Fruit fly (Drosophila melanogaster) whole organism, embryonic: ENCODE measurements around the gene CG5568.

Experiments used
- Aef1 ChIP-seq: fragments of 200-800 bp; sonication (Bioruptor generic); IDR thresholded peaks from 3 replicates; pipeline ENCODE4 v1.3.6; 2022; ENCODE audit warnings: missing biosample characterization, missing genetic modification characterization
- Antp ChIP-seq: fragments of 200-800 bp; sonication (Bioruptor generic); optimal IDR thresholded peaks from 3 replicates; lab custom pipeline; 2016; ENCODE audit warnings: missing biosample characterization, missing genetic modification characterization
- Blimp-1 ChIP-seq: fragments of 200-800 bp; sonication (Bioruptor generic); optimal IDR thresholded peaks from 3 replicates; lab custom pipeline; 2018; ENCODE audit warnings: missing biosample characterization, missing genetic modification characterization, mild to moderate bottlenecking, moderate library complexity, missing genetic modification reagents
- CG10209 ChIP-seq: fragments of 200-800 bp; sonication (Bioruptor generic); optimal IDR thresholded peaks from 3 replicates; lab custom pipeline; 2017; ENCODE audit warnings: missing biosample characterization, mild to moderate bottlenecking, missing genetic modification characterization, missing genetic modification reagents
- CG11456 ChIP-seq: fragments of 200-800 bp; sonication (Bioruptor generic); IDR thresholded peaks from 3 replicates; pipeline ENCODE4 v1.3.6; 2022; ENCODE audit warnings: missing biosample characterization, missing genetic modification characterization
- CG11723 ChIP-seq: fragments of 200-800 bp; sonication (Bioruptor generic); optimal IDR thresholded peaks from 2 replicates; lab custom pipeline; 2017; ENCODE audit warnings: missing biosample characterization, mild to moderate bottlenecking, missing genetic modification characterization
- CG12071 ChIP-seq: fragments of 200-800 bp; sonication (Bioruptor generic); optimal IDR thresholded peaks from 3 replicates; lab custom pipeline; 2018; ENCODE audit warnings: missing biosample characterization, mild to moderate bottlenecking, missing genetic modification characterization
- CG13296 ChIP-seq: fragments of 200-800 bp; sonication (Bioruptor generic); optimal IDR thresholded peaks from 3 replicates; lab custom pipeline; 2018; ENCODE audit warnings: missing biosample characterization, mild to moderate bottlenecking, missing genetic modification characterization
- CG13624 ChIP-seq: fragments of 200-800 bp; sonication (Bioruptor generic); optimal IDR thresholded peaks from 2 replicates; lab custom pipeline; 2016; ENCODE audit warnings: missing biosample characterization, missing genetic modification characterization
- CG14014 ChIP-seq: fragments of 200-800 bp; sonication (Bioruptor generic); IDR thresholded peaks from 2 replicates; pipeline ENCODE4 v1.3.6; 2022; ENCODE audit warnings: missing biosample characterization, missing genetic modification characterization
- CG14965 ChIP-seq: fragments of 200-800 bp; sonication (Bioruptor generic); optimal IDR thresholded peaks from 2 replicates; lab custom pipeline; 2016; ENCODE audit warnings: missing biosample characterization, missing genetic modification characterization, borderline replicate concordance
- CG18262 ChIP-seq: fragments of 200-800 bp; optimal IDR thresholded peaks from 3 replicates; lab custom pipeline; 2019; ENCODE audit warnings: missing biosample characterization, mild to moderate bottlenecking, missing genetic modification characterization, moderate library complexity
- CG18476 ChIP-seq: fragments of 200-800 bp; sonication (Bioruptor generic); optimal IDR thresholded peaks from 2 replicates; lab custom pipeline; 2016; ENCODE audit warnings: missing biosample characterization, mild to moderate bottlenecking, missing genetic modification characterization
- CG4707 ChIP-seq: fragments of 200-800 bp; sonication (Bioruptor generic); optimal IDR thresholded peaks from 2 replicates; lab custom pipeline; 2018; ENCODE audit warnings: missing biosample characterization, mild to moderate bottlenecking, missing genetic modification characterization, moderate library complexity
- CG4730 ChIP-seq: fragments of 200-800 bp; sonication (Bioruptor generic); IDR thresholded peaks from 2 replicates; pipeline ENCODE4 v1.3.6; 2022; ENCODE audit warnings: missing biosample characterization, missing genetic modification characterization
- CG4820 ChIP-seq: fragments of 200-800 bp; sonication (Bioruptor generic); optimal IDR thresholded peaks from 3 replicates; lab custom pipeline; 2016; ENCODE audit warnings: missing biosample characterization, missing genetic modification characterization
- CG8388 ChIP-seq: fragments of 200-800 bp; sonication (Bioruptor generic); optimal IDR thresholded peaks from 2 replicates; lab custom pipeline; 2019; ENCODE audit warnings: missing biosample characterization, mild to moderate bottlenecking, missing genetic modification characterization, moderate library complexity
- Dbx ChIP-seq: fragments of 200-800 bp; sonication (Bioruptor generic); IDR thresholded peaks from 3 replicates; pipeline ENCODE4 v1.3.6; 2022; ENCODE audit warnings: missing biosample characterization, missing genetic modification characterization
- HLH4C ChIP-seq: fragments of 200-800 bp; sonication (Bioruptor generic); IDR thresholded peaks from 3 replicates; pipeline ENCODE4 v1.3.6; 2022; ENCODE audit warnings: missing biosample characterization, missing genetic modification characterization; ENCODE audit not compliant: partially characterized antibody
- HmgZ ChIP-seq: fragments of 200-800 bp; sonication (Bioruptor generic); optimal IDR thresholded peaks from 2 replicates; lab custom pipeline; 2018; ENCODE audit warnings: missing biosample characterization, mild to moderate bottlenecking, missing genetic modification characterization
- Hmr ChIP-seq: fragments of 200-800 bp; sonication (Bioruptor generic); optimal IDR thresholded peaks from 3 replicates; lab custom pipeline; 2017; ENCODE audit warnings: mild to moderate bottlenecking, missing biosample characterization, missing genetic modification reagents, missing genetic modification characterization
- MBD-R2 ChIP-seq: fragments of 200-800 bp; sonication (Bioruptor generic); IDR thresholded peaks from 2 replicates; pipeline ENCODE4 v1.3.6; 2022; ENCODE audit warnings: missing biosample characterization, missing genetic modification characterization
- NFAT ChIP-seq: fragments of 200-800 bp; sonication (Bioruptor generic); IDR thresholded peaks from 2 replicates; pipeline ENCODE4 v1.3.6; 2022; ENCODE audit warnings: missing biosample characterization, missing genetic modification characterization
- Optix ChIP-seq: fragments of 200-800 bp; sonication (Bioruptor generic); IDR thresholded peaks from 3 replicates; pipeline ENCODE4 v1.3.6; 2022; ENCODE audit warnings: missing biosample characterization, missing genetic modification characterization
- Ptx1 ChIP-seq: fragments of 200-800 bp; sonication (Bioruptor generic); IDR thresholded peaks from 2 replicates; pipeline ENCODE4 v1.3.6; 2022; ENCODE audit warnings: missing biosample characterization, missing genetic modification characterization
- Rfx ChIP-seq: fragments of 200-800 bp; sonication (Bioruptor generic); IDR thresholded peaks from 2 replicates; pipeline ENCODE4 v1.3.6; 2022; ENCODE audit warnings: missing biosample characterization, missing genetic modification characterization
- Taf1 ChIP-seq: fragments of 200-800 bp; sonication (Bioruptor generic); IDR thresholded peaks from 2 replicates; pipeline ENCODE4 v1.3.6; 2022; ENCODE audit warnings: missing biosample characterization, missing genetic modification characterization
- Usf ChIP-seq: fragments of 200-800 bp; sonication (Bioruptor generic); optimal IDR thresholded peaks from 2 replicates; lab custom pipeline; 2017; ENCODE audit warnings: missing genotype, missing biosample characterization, missing genetic modification characterization
- Xbp1 ChIP-seq: fragments of 200-800 bp; sonication (Bioruptor generic); optimal IDR thresholded peaks from 3 replicates; lab custom pipeline; 2016; ENCODE audit warnings: missing biosample characterization, mild to moderate bottlenecking, missing genetic modification characterization
- ase ChIP-seq: fragments of 200-800 bp; sonication (Bioruptor generic); IDR thresholded peaks from 3 replicates; pipeline ENCODE4 v1.3.6; 2022; ENCODE audit warnings: missing biosample characterization, missing genetic modification characterization
- btn ChIP-seq: fragments of 200-800 bp; sonication (Bioruptor generic); optimal IDR thresholded peaks from 2 replicates; lab custom pipeline; 2016; ENCODE audit warnings: missing biosample characterization, missing genetic modification characterization
- cato ChIP-seq: fragments of 200-800 bp; sonication (Bioruptor generic); optimal IDR thresholded peaks from 2 replicates; lab custom pipeline; 2016; ENCODE audit warnings: missing biosample characterization, missing genetic modification characterization, borderline replicate concordance
- crp ChIP-seq, 2 experiments: fragments of 200-800 bp; sonication (Bioruptor generic); optimal IDR thresholded peaks; 2 replicates in 1 of 2; 3 replicates in 1 of 2; lab custom pipeline; 2017; ENCODE audit warnings: missing biosample characterization in 2 of 2, missing genetic modification characterization in 2 of 2, mild to moderate bottlenecking in 1 of 2, moderate library complexity in 1 of 2
- cwo ChIP-seq: fragments of 200-800 bp; sonication (Bioruptor generic); optimal IDR thresholded peaks from 3 replicates; lab custom pipeline; 2017; ENCODE audit warnings: missing biosample characterization, missing genetic modification characterization, mild to moderate bottlenecking, moderate library complexity, missing genetic modification reagents
- dimm ChIP-seq: fragments of 200-800 bp; sonication (Bioruptor generic); IDR thresholded peaks from 2 replicates; pipeline ENCODE4 v1.3.6; 2022; ENCODE audit warnings: missing biosample characterization, missing genetic modification characterization
- gce ChIP-seq: fragments of 200-800 bp; sonication (Bioruptor generic); IDR thresholded peaks from 3 replicates; pipeline ENCODE4 v1.3.6; 2022; ENCODE audit warnings: missing biosample characterization, missing genetic modification characterization
- gro ChIP-seq: fragments of 200-800 bp; sonication (Bioruptor generic); optimal IDR thresholded peaks from 2 replicates; lab custom pipeline; 2016; ENCODE audit warnings: missing biosample characterization, missing genetic modification characterization
- gsb ChIP-seq: fragments of 200-800 bp; sonication (Bioruptor generic); IDR thresholded peaks from 2 replicates; pipeline ENCODE4 v1.3.6; 2022; ENCODE audit warnings: missing biosample characterization, missing genetic modification characterization
- gsb-n ChIP-seq: fragments of 200-800 bp; sonication (Bioruptor generic); optimal IDR thresholded peaks from 3 replicates; lab custom pipeline; 2018; ENCODE audit warnings: missing biosample characterization, mild to moderate bottlenecking, missing genetic modification characterization
- ken ChIP-seq: fragments of 200-800 bp; sonication (Bioruptor generic); IDR thresholded peaks from 3 replicates; pipeline ENCODE4 v1.3.6; 2022; ENCODE audit warnings: missing biosample characterization, missing genetic modification characterization
- knrl ChIP-seq: fragments of 200-800 bp; sonication (Bioruptor generic); IDR thresholded peaks from 3 replicates; pipeline ENCODE4 v1.3.6; 2022; ENCODE audit warnings: missing biosample characterization, missing genetic modification characterization; ENCODE audit not compliant: partially characterized antibody
- lilli ChIP-seq: fragments of 200-800 bp; sonication (Bioruptor generic); optimal IDR thresholded peaks from 3 replicates; lab custom pipeline; 2016; ENCODE audit warnings: missing biosample characterization, missing genetic modification characterization
- prd ChIP-seq, 3 experiments: fragments of >200 bp in 2 of 3; fragments of 200-800 bp in 1 of 3; sonication (Bioruptor generic) in 1 of 3; optimal IDR thresholded peaks in 2 of 3; IDR thresholded peaks in 1 of 3; 2 replicates in 2 of 3; 3 replicates in 1 of 3; pipeline versions ENCODE4 v1.3.6 to Lab custom; 2017 to 2022; ENCODE audit warnings: missing biosample characterization in 1 of 3, missing genetic modification characterization in 1 of 3
- sd ChIP-seq: fragments of 200-800 bp; sonication (Bioruptor generic); optimal IDR thresholded peaks from 3 replicates; lab custom pipeline; 2018; ENCODE audit warnings: missing biosample characterization, mild to moderate bottlenecking, missing genetic modification characterization, moderate library complexity
- slp2 ChIP-seq: fragments of 200-800 bp; sonication (Bioruptor generic); optimal IDR thresholded peaks from 2 replicates; lab custom pipeline; 2016; ENCODE audit warnings: missing biosample characterization, missing genetic modification characterization
- tgo ChIP-seq: fragments of 200-800 bp; sonication (Bioruptor generic); IDR thresholded peaks from 3 replicates; pipeline ENCODE4 v1.3.6; 2022; ENCODE audit warnings: missing biosample characterization, missing genetic modification characterization
- tin ChIP-seq: fragments of 200-800 bp; sonication (Bioruptor generic); optimal IDR thresholded peaks from 3 replicates; lab custom pipeline; 2016; ENCODE audit warnings: missing biosample characterization, missing genetic modification characterization
- ttk ChIP-seq: fragments of 200-800 bp; sonication (Bioruptor generic); IDR thresholded peaks from 2 replicates; pipeline ENCODE4 v2.1.2; 2022; ENCODE audit warnings: missing biosample characterization, missing genetic modification characterization
- unpg ChIP-seq: fragments of 200-800 bp; sonication (Bioruptor generic); optimal IDR thresholded peaks from 3 replicates; lab custom pipeline; 2018; ENCODE audit warnings: missing biosample characterization, mild to moderate bottlenecking, missing genetic modification characterization, moderate library complexity

CG5568 gene

DNA sequence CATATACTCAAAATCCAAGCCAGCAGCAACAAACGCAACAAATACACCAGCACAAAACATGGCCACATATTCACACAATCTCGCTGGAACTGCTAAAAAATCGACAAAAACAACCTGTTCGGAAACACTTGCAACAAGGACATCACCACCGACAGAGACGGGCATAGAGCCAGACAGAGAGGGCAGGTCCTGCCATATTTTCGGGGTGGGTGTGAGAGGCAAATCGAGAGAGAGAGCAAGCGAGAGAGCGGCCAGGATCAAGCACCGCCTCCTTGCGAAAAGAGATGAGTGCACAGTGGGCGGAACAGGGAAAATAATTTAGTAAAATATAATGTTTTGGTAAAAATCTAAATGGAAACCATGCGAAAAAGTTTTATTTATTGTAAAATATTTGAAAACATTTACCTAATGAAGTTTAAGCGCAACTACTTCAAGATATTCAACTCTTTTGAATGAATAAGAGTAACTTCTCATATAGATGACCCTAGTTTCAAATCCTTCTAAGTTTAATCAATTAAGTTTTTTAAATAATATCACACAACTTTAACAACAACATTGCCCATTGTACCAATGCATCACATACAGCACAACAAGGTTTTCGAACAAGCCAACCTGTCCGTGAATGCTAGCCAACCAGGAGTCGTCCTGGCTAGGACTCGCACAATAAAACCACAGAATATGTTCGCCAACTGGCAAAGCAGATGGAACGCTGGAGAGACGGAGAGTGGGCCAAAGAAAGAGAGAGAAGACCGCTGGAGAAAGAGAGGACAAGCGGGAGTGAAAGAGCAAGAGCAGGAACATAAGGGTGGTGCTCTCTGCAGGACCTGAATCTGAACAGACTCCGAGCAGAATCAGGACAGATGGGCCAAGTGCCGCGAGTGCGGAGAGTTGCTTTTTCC is 10.3 kb downstream of the CG5568 start (continued):
- TF ChIP-seq dimm (GFP tag; lab: Robert Waterston, UW) (no peak), CG4707 (GFP tag; lab: Kevin White, UChicago) (peak; percentile 91), CG4820 (GFP tag; lab: Kevin White, UChicago) (no peak), HLH4C (GFP tag; lab: Robert Waterston, UW) (no peak), unpg (GFP tag; lab: Kevin White, UChicago) (no peak), gce (GFP tag; lab: Robert Waterston, UW) (no peak), crp (GFP tag; optimal IDR thresholded peaks at IDR 0.05; lab: Kevin White, UChicago) (peak in 1 of 2 experiments; percentile 7), gro (GFP tag; lab: Kevin White, UChicago) (no peak), Dbx (no peak), Hmr (GFP tag; lab: Kevin White, UChicago) (peak; percentile 60), ttk (GFP tag; lab: Robert Waterston, UW) (no peak), lilli (GFP tag; lab: Kevin White, UChicago) (no peak), Aef1 (GFP tag; lab: Robert Waterston, UW) (no peak), Ptx1 (GFP tag; lab: Robert Waterston, UW) (no peak), prd (optimal IDR thresholded peaks at IDR 0.05; lab: Kevin White, UChicago) (no peak), prd (GFP tag; IDR thresholded peaks at IDR 0.05; lab: Robert Waterston, UW) (no peak; the same call in 2 of the 3 replicates), CG11456 (GFP tag; lab: Robert Waterston, UW) (no peak), NFAT (GFP tag; lab: Robert Waterston, UW) (no peak), btn (GFP tag; lab: Kevin White, UChicago) (no peak), gsb-n (tag; lab: Kevin White, UChicago) (peak; percentile 9), slp2 (peak; percentile 29), CG13296 (GFP tag; lab: Kevin White, UChicago) (no peak), knrl (GFP tag; lab: Robert Waterston, UW) (no peak), Xbp1 (GFP tag; lab: Kevin White, UChicago) (peak; percentile 66), Antp (GFP tag; lab: Kevin White, UChicago) (no peak), tin (GFP tag; lab: Kevin White, UChicago) (no peak), CG13624 (GFP tag; lab: Kevin White, UChicago) (peak; percentile 18), CG18262 (tag; lab: Kevin White, UChicago) (peak; percentile 41), CG8388 (GFP tag; lab: Kevin White, UChicago) (peak; percentile 47), HmgZ (tag; lab: Kevin White, UChicago) (no peak), CG12071 (no peak), CG10209 (peak; percentile 62), CG14965 (no peak), ase (GFP tag; lab: Robert Waterston, UW) (no peak), ken (GFP tag; lab: Robert Waterston, UW) (no peak), Blimp-1 (no peak), CG11723 (GFP tag; lab: Kevin White, UChicago) (peak; percentile 32), CG14014 (GFP tag; lab: Robert Waterston, UW) (peak; percentile 49; the same call in 1 of the 2 replicates), gsb (GFP tag; lab: Robert Waterston, UW) (no peak), MBD-R2 (no peak), tgo (GFP tag; lab: Robert Waterston, UW) (no peak), cwo (GFP tag; lab: Kevin White, UChicago) (no peak), Optix (GFP tag; lab: Robert Waterston, UW) (no peak), Usf (GFP tag; lab: Kevin White, UChicago) (peak; percentile 22), CG4730 (GFP tag; lab: Robert Waterston, UW) (no peak), Rfx (GFP tag; lab: Robert Waterston, UW) (no peak), cato (peak; percentile 36), Taf1 (GFP tag; lab: Robert Waterston, UW) (no peak), sd (no peak), CG18476 (GFP tag; lab: Kevin White, UChicago) (no peak)
